Worm (Caenorhabditis elegans): ENCODE results near the gene srh-201.

DNA sequence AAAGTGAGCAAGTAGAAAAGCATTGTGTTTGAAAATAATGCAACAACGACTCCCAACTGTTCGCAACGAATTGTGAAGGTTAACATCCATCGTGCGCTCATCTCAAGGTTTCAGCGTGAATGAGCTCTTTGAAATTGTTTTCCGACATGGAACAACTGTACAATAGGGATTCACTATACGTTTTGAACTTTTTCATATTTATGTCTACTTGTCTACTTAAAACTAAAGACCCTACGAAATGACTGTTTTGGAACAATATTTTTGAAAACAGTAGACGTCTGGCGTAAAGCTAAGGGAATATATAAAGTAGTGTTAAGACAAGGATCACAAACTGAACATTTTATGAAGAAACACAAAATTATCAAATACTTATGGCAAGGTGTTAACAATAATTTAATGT, 30.1 kb downstream of the srh-201 start, which contains the start of gene str-86:
- TF ChIP-seq dao-5 (tag; optimal IDR thresholded peaks at IDR 0.05) (no peak), W03F9.2 (tag; optimal IDR thresholded peaks at IDR 0.05) (no peak)
